Worm (Caenorhabditis elegans): Measurements from ENCODE around the gene Y46G5A.18.
"Not testable (repeated sequence)": the region's sequence is repeated elsewhere in the genome, so short reads cannot be mapped to it uniquely, and the experiment has no call there.

Gene Y46G5A.18

ce11 chrII:12776379-12776778, 28.7 kb downstream of the Y46G5A.18 start, which contains the start of gene Y46G5A.34:
Gene Y46G5A.34 (plus strand): TSS chrII:12776679.
- TF ChIP-seq W03F9.2 (tag; optimal IDR thresholded peaks at IDR 0.05) (no peak), him-1 (tag; optimal IDR thresholded peaks at IDR 0.05) (no peak), dao-5 (tag; optimal IDR thresholded peaks at IDR 0.05) (no peak)

ce11 chrII:12774402-12774801, 30.7 kb downstream of the Y46G5A.18 start, which contains the start of gene Y46G5A.14:
Gene Y46G5A.14 (plus strand): TSS chrII:12774702.
- TF ChIP-seq him-1 (tag; optimal IDR thresholded peaks at IDR 0.05) (no peak), W03F9.2 (tag; optimal IDR thresholded peaks at IDR 0.05) (no peak), dao-5 (tag; optimal IDR thresholded peaks at IDR 0.05) (no peak)

- TF ChIP-seq dao-5 (tag; optimal IDR thresholded peaks at IDR 0.05) (no peak), him-1 (tag; optimal IDR thresholded peaks at IDR 0.05) (no peak), W03F9.2 (tag; optimal IDR thresholded peaks at IDR 0.05) (no peak)
Observed at ce11 chrII:12769947-12770346, 35.1 kb downstream of the Y46G5A.18 start.

- TF ChIP-seq dao-5 (tag; optimal IDR thresholded peaks at IDR 0.05): no peak
- peak; percentile 89 for TF ChIP-seq W03F9.2 (tag; optimal IDR thresholded peaks at IDR 0.05)
Observed at ce11 chrII:12768167-12768712, 36.8 kb downstream of the Y46G5A.18 start, which contains the start of the genes vps-2 and tiar-2. Gene vps-2 (minus strand): TSS chrII:12768217. Gene tiar-2 (plus strand): TSS chrII:12768686.

- TF ChIP-seq him-1 (tag; optimal IDR thresholded peaks at IDR 0.05) (no peak), W03F9.2 (tag; optimal IDR thresholded peaks at IDR 0.05) (no peak), dao-5 (tag; optimal IDR thresholded peaks at IDR 0.05) (no peak)
Observed at ce11 chrII:12767258-12767824, 37.7 kb downstream of the Y46G5A.18 start.

ce11 chrII:12766443-12767188, 38.4 kb downstream of the Y46G5A.18 start:
- TF ChIP-seq dao-5 (tag; optimal IDR thresholded peaks at IDR 0.05) (no peak), W03F9.2 (tag; optimal IDR thresholded peaks at IDR 0.05) (no peak), him-1 (tag; optimal IDR thresholded peaks at IDR 0.05) (no peak)

ce11 chrII:12764476-12764875, 40.6 kb downstream of the Y46G5A.18 start:
- TF ChIP-seq dao-5 (tag; optimal IDR thresholded peaks at IDR 0.05) (no peak), W03F9.2 (tag; optimal IDR thresholded peaks at IDR 0.05) (no peak), him-1 (tag; optimal IDR thresholded peaks at IDR 0.05) (no peak)

- TF ChIP-seq him-1 (tag; optimal IDR thresholded peaks at IDR 0.05): no peak
- no peak for TF ChIP-seq W03F9.2 (tag; optimal IDR thresholded peaks at IDR 0.05)
- TF ChIP-seq dao-5 (tag; optimal IDR thresholded peaks at IDR 0.05): no peak
Observed at ce11 chrII:12760497-12760896, 44.6 kb downstream of the Y46G5A.18 start, which contains the start of gene cnp-2. Gene cnp-2 (plus strand): TSS chrII:12760797.

- no peak for TF ChIP-seq dao-5 (tag; optimal IDR thresholded peaks at IDR 0.05)
- TF ChIP-seq W03F9.2 (tag; optimal IDR thresholded peaks at IDR 0.05): no peak
- TF ChIP-seq him-1 (tag; optimal IDR thresholded peaks at IDR 0.05): no peak
Observed at ce11 chrII:12756180-12756579, 48.9 kb downstream of the Y46G5A.18 start, which contains the start of the genes Y46G5A.7 and Y46G5A.8. Gene Y46G5A.7 (minus strand): TSS chrII:12756332. Gene Y46G5A.8 (plus strand): TSS chrII:12756338.

ce11 chrII:12753725-12754124, 51.3 kb downstream of the Y46G5A.18 start, which contains the start of gene Y46G5A.39:
Gene Y46G5A.39 (minus strand): TSS chrII:12753825.
- TF ChIP-seq dao-5, W03F9.2, him-1 (tag; optimal IDR thresholded peaks at IDR 0.05): not testable (repeated sequence)

Data from whole organism, L4/young adult.